Fruit fly (Drosophila melanogaster) whole organism, embryonic: ENCODE results near the gene CG2641.
A peak's percentile ranks its signal among the peaks of the same experiment; 100 is the strongest.

Source experiments
- Atf3 ChIP-seq: fragments of 200-800 bp; sonication (Bioruptor generic); optimal IDR thresholded peaks from 3 replicates; lab custom pipeline; 2016; ENCODE audit warnings: missing biosample characterization, missing genetic modification characterization
- CG10267 ChIP-seq: fragments of 200-800 bp; sonication (Bioruptor generic); optimal IDR thresholded peaks from 2 replicates; lab custom pipeline; 2018; ENCODE audit warnings: missing biosample characterization, mild to moderate bottlenecking, missing genetic modification characterization, moderate library complexity
- CG10321 ChIP-seq: fragments of 200-800 bp; sonication (Bioruptor generic); IDR thresholded peaks from 2 replicates; pipeline ENCODE4 v1.3.6; 2022; ENCODE audit warnings: missing biosample characterization, missing genetic modification characterization
- CG13287 ChIP-seq: fragments of 200-800 bp; sonication (Bioruptor generic); IDR thresholded peaks from 2 replicates; pipeline ENCODE4 v1.3.6; 2022; ENCODE audit warnings: missing biosample characterization, missing genetic modification characterization; ENCODE audit not compliant: partially characterized antibody
- CG15514 ChIP-seq: fragments of 200-800 bp; sonication (Bioruptor generic); optimal IDR thresholded peaks from 3 replicates; lab custom pipeline; 2017; ENCODE audit warnings: missing biosample characterization, missing genetic modification characterization, mild to moderate bottlenecking, moderate library complexity, missing genetic modification reagents
- CG17186 ChIP-seq: fragments of 200-800 bp; sonication (Bioruptor generic); optimal IDR thresholded peaks from 3 replicates; lab custom pipeline; 2017; ENCODE audit warnings: missing biosample characterization, missing genetic modification reagents, missing genetic modification characterization
- CG18262 ChIP-seq: fragments of 200-800 bp; optimal IDR thresholded peaks from 3 replicates; lab custom pipeline; 2019; ENCODE audit warnings: missing biosample characterization, mild to moderate bottlenecking, missing genetic modification characterization, moderate library complexity
- CG2116 ChIP-seq: fragments of 200-800 bp; sonication (Bioruptor generic); optimal IDR thresholded peaks from 3 replicates; lab custom pipeline; 2018; ENCODE audit warnings: missing biosample characterization, mild to moderate bottlenecking, missing genetic modification characterization
- CG31365 ChIP-seq: fragments of 200-800 bp; sonication (Bioruptor generic); optimal IDR thresholded peaks from 2 replicates; lab custom pipeline; 2018; ENCODE audit warnings: missing biosample characterization, mild to moderate bottlenecking, missing genetic modification characterization
- CG32532 ChIP-seq: fragments of 200-800 bp; sonication (Bioruptor generic); IDR thresholded peaks from 2 replicates; pipeline ENCODE4 v1.3.6; 2022; ENCODE audit warnings: missing biosample characterization, missing genetic modification characterization
- CG34376 ChIP-seq: fragments of 200-800 bp; sonication (Bioruptor generic); optimal IDR thresholded peaks from 2 replicates; lab custom pipeline; 2018; ENCODE audit warnings: missing biosample characterization, mild to moderate bottlenecking, missing genetic modification characterization
- CG3838 ChIP-seq: fragments of 200-800 bp; sonication (Bioruptor generic); optimal IDR thresholded peaks from 3 replicates; lab custom pipeline; 2016; ENCODE audit warnings: missing biosample characterization, missing genetic modification characterization
- CG4854 ChIP-seq: fragments of 200-800 bp; sonication (Bioruptor generic); optimal IDR thresholded peaks from 2 replicates; lab custom pipeline; 2016; ENCODE audit warnings: missing biosample characterization, missing genetic modification characterization, inconsistent platforms
- CG6175 ChIP-seq: fragments of 200-800 bp; sonication (Bioruptor generic); IDR thresholded peaks from 3 replicates; pipeline ENCODE4 v1.3.6; 2022; ENCODE audit warnings: missing biosample characterization, missing genetic modification characterization
- CG6683 ChIP-seq: fragments of 200-800 bp; sonication (Bioruptor generic); optimal IDR thresholded peaks from 2 replicates; lab custom pipeline; 2017; ENCODE audit warnings: missing biosample characterization, mild to moderate bottlenecking, missing genetic modification characterization, missing genetic modification reagents
- CG7357 ChIP-seq: fragments of 200-800 bp; sonication (Bioruptor generic); IDR thresholded peaks from 3 replicates; pipeline ENCODE4 v1.3.6; 2022; ENCODE audit warnings: missing biosample characterization, missing genetic modification characterization
- CG8765 ChIP-seq: fragments of 200-800 bp; sonication (Bioruptor generic); IDR thresholded peaks from 2 replicates; pipeline ENCODE4 v1.3.6; 2022; ENCODE audit warnings: missing biosample characterization, missing genetic modification characterization
- CG9215 ChIP-seq: fragments of 200-800 bp; sonication (Bioruptor generic); IDR thresholded peaks from 2 replicates; pipeline ENCODE4 v1.3.6; 2022; ENCODE audit warnings: missing biosample characterization, missing genetic modification characterization
- CG9437 ChIP-seq: fragments of 200-800 bp; sonication (Bioruptor generic); optimal IDR thresholded peaks from 2 replicates; lab custom pipeline; 2018; ENCODE audit warnings: missing biosample characterization, mild to moderate bottlenecking, missing genetic modification characterization
- CG9932 ChIP-seq: fragments of 200-800 bp; sonication (Bioruptor generic); IDR thresholded peaks from 2 replicates; pipeline ENCODE4 v1.3.6; 2022; ENCODE audit warnings: missing biosample characterization, missing genetic modification characterization
- CoRest ChIP-seq: fragments of 200-800 bp; sonication (Bioruptor generic); optimal IDR thresholded peaks from 3 replicates; lab custom pipeline; 2018; ENCODE audit warnings: missing biosample characterization, mild to moderate bottlenecking, missing genetic modification characterization, moderate library complexity
- Drgx ChIP-seq: fragments of 200-800 bp; sonication (Bioruptor generic); IDR thresholded peaks from 2 replicates; pipeline ENCODE4 v1.3.6; 2022; ENCODE audit warnings: missing biosample characterization, missing genetic modification characterization
- H2.0 ChIP-seq: fragments of 200-800 bp; sonication (Bioruptor generic); IDR thresholded peaks from 2 replicates; pipeline ENCODE4 v1.3.6; 2022; ENCODE audit warnings: missing biosample characterization, missing genetic modification characterization
- Hr3 ChIP-seq: fragments of 200-800 bp; sonication (Bioruptor generic); optimal IDR thresholded peaks from 3 replicates; lab custom pipeline; 2016; ENCODE audit warnings: missing biosample characterization, missing genetic modification characterization
- Jarid2 ChIP-seq: fragments of 200-800 bp; sonication (Bioruptor generic); optimal IDR thresholded peaks from 3 replicates; lab custom pipeline; 2017; ENCODE audit warnings: mild to moderate bottlenecking, missing biosample characterization, missing genetic modification reagents, missing genetic modification characterization
- Med ChIP-seq: fragments of 200-800 bp; sonication (Bioruptor generic); peaks from one replicate; lab custom pipeline; 2016; ENCODE audit warnings: missing biosample characterization, missing genetic modification characterization, mild to moderate bottlenecking, inconsistent platforms, moderate library complexity
- PHDP ChIP-seq: fragments of 200-800 bp; sonication (Bioruptor generic); optimal IDR thresholded peaks from 3 replicates; lab custom pipeline; 2018; ENCODE audit warnings: missing biosample characterization, mild to moderate bottlenecking, missing genetic modification characterization, moderate library complexity
- Ravus ChIP-seq: fragments of 200-800 bp; sonication (Bioruptor generic); IDR thresholded peaks from 2 replicates; pipeline ENCODE4 v1.3.6; 2022; ENCODE audit warnings: missing biosample characterization, missing genetic modification characterization
- Six4 ChIP-seq: fragments of 200-800 bp; sonication (Bioruptor generic); optimal IDR thresholded peaks from 2 replicates; lab custom pipeline; 2016; ENCODE audit warnings: missing biosample characterization, missing genetic modification characterization
- TFAM ChIP-seq: fragments of 200-800 bp; sonication (Bioruptor generic); optimal IDR thresholded peaks from 2 replicates; lab custom pipeline; 2017; ENCODE audit warnings: missing biosample characterization, missing genetic modification characterization, inconsistent platforms
- Trl ChIP-seq, 3 experiments: fragments of >200 bp in 2 of 3; fragments of 200-800 bp in 1 of 3; sonication (Bioruptor generic) in 1 of 3; optimal IDR thresholded peaks; 2 replicates in 1 of 3; 3 replicates in 2 of 3; lab custom pipeline; 2016 to 2017; ENCODE audit warnings: missing biosample characterization in 1 of 3, missing genetic modification characterization in 1 of 3
- amos ChIP-seq: fragments of 200-800 bp; sonication (Bioruptor generic); IDR thresholded peaks from 2 replicates; pipeline ENCODE4 v1.3.6; 2022; ENCODE audit warnings: missing biosample characterization, missing genetic modification characterization; ENCODE audit not compliant: partially characterized antibody
- az2 ChIP-seq: fragments of 200-800 bp; sonication (Bioruptor generic); optimal IDR thresholded peaks from 3 replicates; lab custom pipeline; 2016; ENCODE audit warnings: missing biosample characterization, missing genetic modification characterization
- bcd ChIP-seq: fragments of 200-800 bp; sonication (Bioruptor generic); optimal IDR thresholded peaks from 2 replicates; lab custom pipeline; 2017; ENCODE audit warnings: missing biosample characterization, mild to moderate bottlenecking, missing genetic modification characterization
- caup ChIP-seq: fragments of 200-800 bp; sonication (Bioruptor generic); optimal IDR thresholded peaks from 3 replicates; lab custom pipeline; 2017; ENCODE audit warnings: missing biosample characterization, mild to moderate bottlenecking, missing genetic modification characterization, moderate library complexity; ENCODE audit not compliant: severe bottlenecking
- chinmo ChIP-seq: fragments of 200-800 bp; sonication (Bioruptor generic); IDR thresholded peaks from 4 replicates; pipeline ENCODE4 v1.3.6; 2022; ENCODE audit warnings: missing biosample characterization, missing genetic modification characterization; ENCODE audit not compliant: partially characterized antibody
- chm ChIP-seq: fragments of 200-800 bp; sonication (Bioruptor generic); IDR thresholded peaks from 2 replicates; pipeline ENCODE4 v1.3.6; 2022; ENCODE audit warnings: missing biosample characterization, missing genetic modification characterization
- ci ChIP-seq: fragments of 200-800 bp; sonication (Bioruptor generic); IDR thresholded peaks from 3 replicates; pipeline ENCODE4 v1.3.6; 2022; ENCODE audit warnings: missing biosample characterization, missing genetic modification characterization
- dpn ChIP-seq, 2 experiments: fragments of 200-800 bp; sonication (Bioruptor generic); optimal IDR thresholded peaks; 3 replicates each; lab custom pipeline; 2016; ENCODE audit warnings: missing biosample characterization in 2 of 2, missing genetic modification characterization in 2 of 2
- emc ChIP-seq: fragments of 200-800 bp; sonication (Bioruptor generic); optimal IDR thresholded peaks from 2 replicates; lab custom pipeline; 2016; ENCODE audit warnings: missing biosample characterization, missing genetic modification characterization
- lab ChIP-seq: fragments of 200-800 bp; sonication (Bioruptor generic); optimal IDR thresholded peaks from 3 replicates; lab custom pipeline; 2017; ENCODE audit warnings: missing biosample characterization, missing genetic modification characterization, mild to moderate bottlenecking, moderate library complexity, missing genetic modification reagents
- lmd ChIP-seq: fragments of 200-800 bp; sonication (Bioruptor generic); IDR thresholded peaks from 2 replicates; pipeline ENCODE4 v1.3.6; 2022; ENCODE audit warnings: missing biosample characterization, missing genetic modification characterization
- nerfin-1 ChIP-seq: fragments of 200-800 bp; sonication (Bioruptor generic); optimal IDR thresholded peaks from 3 replicates; lab custom pipeline; 2019; ENCODE audit warnings: missing biosample characterization, mild to moderate bottlenecking, missing genetic modification characterization, moderate library complexity
- run ChIP-seq: fragments of 200-800 bp; sonication (Bioruptor generic); optimal IDR thresholded peaks from 3 replicates; lab custom pipeline; 2018; ENCODE audit warnings: missing biosample characterization, mild to moderate bottlenecking, missing genetic modification characterization
- stc ChIP-seq: fragments of 200-800 bp; sonication (Bioruptor generic); IDR thresholded peaks from 2 replicates; pipeline ENCODE4 v1.3.6; 2022; ENCODE audit warnings: missing biosample characterization, missing genetic modification characterization
- sug ChIP-seq: fragments of 200-800 bp; optimal IDR thresholded peaks from 2 replicates; lab custom pipeline; 2019; ENCODE audit warnings: missing biosample characterization, mild to moderate bottlenecking, missing genetic modification characterization, moderate library complexity
- tna ChIP-seq: fragments of 200-800 bp; sonication (Bioruptor generic); IDR thresholded peaks from 2 replicates; pipeline ENCODE4 v1.3.6; 2022; ENCODE audit warnings: missing biosample characterization, missing genetic modification characterization; ENCODE audit not compliant: partially characterized antibody
- toy ChIP-seq: fragments of 200-800 bp; sonication (Bioruptor generic); IDR thresholded peaks from 2 replicates; pipeline ENCODE4 v1.3.6; 2022; ENCODE audit warnings: missing biosample characterization, missing genetic modification characterization
- usp ChIP-seq: fragments of >200 bp; optimal IDR thresholded peaks from 2 replicates; lab custom pipeline; 2017; ENCODE audit warnings: missing biosample characterization, missing genetic modification characterization
- wdn ChIP-seq: fragments of 200-800 bp; sonication (Bioruptor generic); IDR thresholded peaks from 2 replicates; pipeline ENCODE4 v1.3.6; 2022; ENCODE audit warnings: missing biosample characterization, missing genetic modification characterization
- zen2 ChIP-seq: fragments of 200-800 bp; sonication (Bioruptor generic); IDR thresholded peaks from 3 replicates; pipeline ENCODE4 v1.3.6; 2022; ENCODE audit warnings: missing biosample characterization, missing genetic modification characterization; ENCODE audit not compliant: partially characterized antibody

CG2641 gene

DNA sequence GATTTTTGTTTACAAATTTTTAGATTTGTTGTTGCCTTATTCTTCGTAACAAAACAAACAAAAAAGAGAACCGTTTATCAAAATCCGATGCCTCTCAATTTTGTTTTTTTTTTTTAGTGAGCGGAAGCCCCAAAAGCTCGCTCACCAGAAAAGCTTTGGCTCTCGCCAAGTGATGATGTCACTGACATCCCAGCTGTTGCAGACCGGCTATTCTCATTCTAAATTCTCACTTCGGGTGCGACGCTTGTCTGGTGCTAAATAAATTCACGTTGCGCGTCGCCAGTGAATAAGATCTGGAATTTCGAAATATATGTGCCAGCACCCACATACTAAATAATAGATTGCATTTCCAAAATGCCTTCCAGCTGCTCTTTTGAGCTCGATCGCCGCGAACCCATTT lies at the start of gene CG2641:
CG2641 (plus strand) TSS at position 215 of the 400 bp plus-strand sequence.
- no peak for TF ChIP-seq run (tag; lab: Kevin White, UChicago)
- peak; percentile 2 for TF ChIP-seq sug (tag; lab: Kevin White, UChicago)
- TF ChIP-seq CG18262 (tag; lab: Kevin White, UChicago), result no peak
- no peak for TF ChIP-seq CG3838
- no peak for TF ChIP-seq emc (GFP tag; lab: Kevin White, UChicago)
- TF ChIP-seq CG4854 (GFP tag; lab: Kevin White, UChicago), result no peak
- no peak for TF ChIP-seq usp
- TF ChIP-seq CG9215 (GFP tag; lab: Robert Waterston, UW), result no peak
- TF ChIP-seq amos (GFP tag; lab: Robert Waterston, UW), result peak; percentile 8; the same call in 1 of the 2 replicates
- no peak for TF ChIP-seq az2 (GFP tag; lab: Kevin White, UChicago)
- TF ChIP-seq bcd (GFP tag; lab: Kevin White, UChicago), result no peak
- TF ChIP-seq wdn (GFP tag; lab: Robert Waterston, UW), result no peak
- no peak for TF ChIP-seq tna (GFP tag; lab: Robert Waterston, UW)
- peak; percentile 21 for TF ChIP-seq PHDP
- TF ChIP-seq chm (GFP tag; lab: Robert Waterston, UW), result no peak
- TF ChIP-seq CoRest (tag; lab: Kevin White, UChicago), result no peak
- TF ChIP-seq CG34376 (GFP tag; lab: Kevin White, UChicago), result peak; percentile 47
- TF ChIP-seq chinmo (GFP tag; lab: Robert Waterston, UW), result peak; percentile 77; the same call in 1 of the 4 replicates
- no peak for TF ChIP-seq CG2116 (GFP tag; lab: Kevin White, UChicago)
- TF ChIP-seq CG7357 (GFP tag; lab: Robert Waterston, UW), result no peak
- TF ChIP-seq ci (GFP tag; lab: Robert Waterston, UW), result no peak
- no peak for TF ChIP-seq CG10321 (GFP tag; lab: Robert Waterston, UW)
- TF ChIP-seq CG6175 (GFP tag; lab: Robert Waterston, UW), result no peak
- peak; percentile 23 for TF ChIP-seq lab
- no peak for TF ChIP-seq CG9437
- TF ChIP-seq Atf3 (GFP tag; lab: Kevin White, UChicago), result peak; percentile 34
- TF ChIP-seq caup (GFP tag; lab: Kevin White, UChicago), result no peak
- TF ChIP-seq Jarid2 (GFP tag; lab: Kevin White, UChicago), result peak; percentile 9
- no peak for TF ChIP-seq CG31365 (tag; lab: Kevin White, UChicago)
- no peak for TF ChIP-seq CG8765 (GFP tag; lab: Robert Waterston, UW)
- no peak for TF ChIP-seq Ravus (GFP tag; lab: Robert Waterston, UW)
- no peak for TF ChIP-seq lmd (GFP tag; lab: Robert Waterston, UW)
- no peak for TF ChIP-seq toy (GFP tag; lab: Robert Waterston, UW)
- no peak for TF ChIP-seq CG17186 (GFP tag; lab: Kevin White, UChicago)
- no peak for TF ChIP-seq CG10267 (tag; lab: Kevin White, UChicago)
- TF ChIP-seq CG9932 (GFP tag; lab: Robert Waterston, UW), result no peak
- no peak for TF ChIP-seq stc (GFP tag; lab: Robert Waterston, UW)
- TF ChIP-seq Med (GFP tag; lab: Kevin White, UChicago), result peak; percentile 26
- no peak for TF ChIP-seq zen2 (GFP tag; lab: Robert Waterston, UW)
- TF ChIP-seq Drgx, result peak; percentile 72
- no peak for TF ChIP-seq nerfin-1 (tag; lab: Kevin White, UChicago)
- TF ChIP-seq Hr3, result no peak
- TF ChIP-seq dpn (GFP tag; optimal IDR thresholded peaks at IDR 0.05; lab: Kevin White, UChicago), result no peak
- peak; percentile 36; the same call in 1 of the 2 replicates for TF ChIP-seq CG32532
- TF ChIP-seq Trl (optimal IDR thresholded peaks at IDR 0.05; lab: Kevin White, UChicago), result peak; percentile 71 to 89
- no peak for TF ChIP-seq Trl (GFP tag; optimal IDR thresholded peaks at IDR 0.05; lab: Kevin White, UChicago)
- no peak for TF ChIP-seq TFAM (GFP tag; lab: Kevin White, UChicago)
- TF ChIP-seq H2.0, result no peak
- no peak for TF ChIP-seq CG6683 (GFP tag; lab: Kevin White, UChicago)
- no peak for TF ChIP-seq Six4
- peak; percentile 52 for TF ChIP-seq CG13287 (GFP tag; lab: Robert Waterston, UW)
- peak; percentile 1 for TF ChIP-seq CG15514 (GFP tag; lab: Kevin White, UChicago)
